Worm (Caenorhabditis elegans) whole organism, L4 larva: ENCODE data around the gene F16G10.11.

Experiments used
- D1046.2 ChIP-seq: fragments of 200-800 bp; sonication (Bioruptor generic); IDR thresholded peaks from 2 replicates; pipeline ENCODE4 v1.3.6; 2022; ENCODE audit warnings: missing genetic modification characterization, missing compliant biosample characterization
- F44E2.7 ChIP-seq: fragments of 200-800 bp; sonication (Bioruptor generic); IDR thresholded peaks from 2 replicates; pipeline ENCODE4 v2.1.2; 2022; ENCODE audit warnings: missing genetic modification characterization, missing compliant biosample characterization
- R02D3.7 ChIP-seq: fragments of 150-350 bp; sonication (generic microtip); optimal IDR thresholded peaks from 3 replicates; lab custom pipeline; 2014; ENCODE audit warnings: missing biosample characterization, missing genetic modification characterization
- Y75B8A.6 ChIP-seq: fragments of 200-800 bp; sonication (Bioruptor generic); IDR thresholded peaks from 2 replicates; pipeline ENCODE4 v1.3.6; 2022; ENCODE audit warnings: missing genetic modification reagents, missing genetic modification characterization, missing compliant biosample characterization
- aha-1 ChIP-seq: fragments of 150-350 bp; peaks from one replicate; lab custom pipeline; 2014; ENCODE audit warnings: missing biosample characterization, missing genetic modification characterization
- ceh-82 ChIP-seq: sonication (generic microtip); optimal IDR thresholded peaks from 2 replicates; lab custom pipeline; 2017; ENCODE audit warnings: missing biosample characterization, missing genetic modification characterization
- ces-1 ChIP-seq: fragments of 150-350 bp; sonication (generic microtip); optimal IDR thresholded peaks from 4 replicates; lab custom pipeline; 2014; ENCODE audit warnings: missing biosample characterization, missing genetic modification reagents, missing genetic modification characterization
- cey-2 ChIP-seq: sonication (generic microtip); optimal IDR thresholded peaks from 3 replicates; lab custom pipeline; 2017; ENCODE audit warnings: missing genetic modification characterization, mild to moderate bottlenecking, missing compliant biosample characterization, antibody characterized with exemption, borderline replicate concordance; ENCODE audit not compliant: insufficient read depth
- daf-8 ChIP-seq: fragments of 200-800 bp; sonication (Bioruptor generic); IDR thresholded peaks from 2 replicates; pipeline ENCODE4 v1.3.6; 2022; ENCODE audit warnings: missing genetic modification characterization, missing compliant biosample characterization
- dmd-6 ChIP-seq: fragments of 200-800 bp; sonication (Bioruptor generic); IDR thresholded peaks from 2 replicates; pipeline ENCODE4 v1.3.6; 2022; ENCODE audit warnings: missing genetic modification reagents, missing genetic modification characterization, missing compliant biosample characterization
- egl-43 ChIP-seq: fragments of 200-800 bp; sonication (Bioruptor generic); IDR thresholded peaks from 2 replicates; pipeline ENCODE4 v1.3.6; 2022; ENCODE audit warnings: missing genetic modification reagents, missing genetic modification characterization, missing compliant biosample characterization
- fkh-10 ChIP-seq: fragments of 150-350 bp; optimal IDR thresholded peaks from 2 replicates; lab custom pipeline; 2014; ENCODE audit warnings: missing biosample characterization, missing genetic modification reagents, missing genetic modification characterization
- hlh-11 ChIP-seq: fragments of 200-800 bp; sonication (Bioruptor generic); optimal IDR thresholded peaks from 2 replicates; lab custom pipeline; 2018; ENCODE audit warnings: mild to moderate bottlenecking, missing genetic modification characterization, missing compliant biosample characterization
- madf-9 ChIP-seq: fragments of 200-800 bp; sonication (Bioruptor generic); conservative IDR thresholded peaks from 2 replicates; pipeline ENCODE4 v1.3.6; 2022; ENCODE audit warnings: missing genetic modification reagents, missing genetic modification characterization, missing compliant biosample characterization
- mdl-1 ChIP-seq, 2 experiments: fragments of 150-350 bp in 1 of 2; sonication (generic microtip) in 1 of 2; optimal IDR thresholded peaks; 2 replicates each; lab custom pipeline; 2014 to 2017; ENCODE audit warnings: missing biosample characterization in 2 of 2, missing genetic modification characterization in 2 of 2
- mep-1 ChIP-seq: fragments of 150-350 bp; sonication (generic microtip); optimal IDR thresholded peaks from 3 replicates; lab custom pipeline; 2014; ENCODE audit warnings: missing biosample characterization, missing genetic modification characterization
- mxl-2 ChIP-seq: fragments of 200-800 bp; sonication (Bioruptor generic); conservative IDR thresholded peaks from 2 replicates; pipeline ENCODE4 v1.3.6; 2022; ENCODE audit warnings: missing genetic modification reagents, missing genetic modification characterization, missing compliant biosample characterization
- nhr-10 ChIP-seq: fragments of 150-350 bp; optimal IDR thresholded peaks from 2 replicates; lab custom pipeline; 2014; ENCODE audit warnings: missing biosample characterization, missing genetic modification characterization
- nhr-25 ChIP-seq: sonication (generic microtip); optimal IDR thresholded peaks from 2 replicates; lab custom pipeline; 2017; ENCODE audit warnings: missing genetic modification characterization, mild to moderate bottlenecking, missing compliant biosample characterization, antibody characterized with exemption, moderate library complexity, borderline replicate concordance; ENCODE audit not compliant: insufficient read depth
- nhr-28 ChIP-seq: fragments of 150-350 bp; optimal IDR thresholded peaks from 2 replicates; lab custom pipeline; 2014; ENCODE audit warnings: missing biosample characterization, missing genetic modification characterization
- nhr-41 ChIP-seq: fragments of 200-800 bp; sonication (Bioruptor generic); IDR thresholded peaks from 2 replicates; pipeline ENCODE4 v1.3.6; 2022; ENCODE audit warnings: missing genetic modification reagents, missing genetic modification characterization, missing compliant biosample characterization
- nhr-6 ChIP-seq: fragments of 150-350 bp; optimal IDR thresholded peaks from 2 replicates; lab custom pipeline; 2014; ENCODE audit warnings: missing biosample characterization, missing genetic modification characterization
- pha-4 ChIP-seq, 2 experiments: fragments of 150-350 bp in 1 of 2; fragments of 200-800 bp in 1 of 2; sonication (Bioruptor generic) in 1 of 2; IDR thresholded peaks in 1 of 2; optimal IDR thresholded peaks in 1 of 2; 2 replicates each; pipeline versions ENCODE4 v1.3.6 to Lab custom; 2014 to 2022; ENCODE audit warnings: missing genetic modification characterization in 2 of 2, missing genetic modification reagents in 2 of 2, missing biosample characterization in 1 of 2, missing compliant biosample characterization in 1 of 2
- skn-1 ChIP-seq: fragments of 150-350 bp; optimal IDR thresholded peaks from 2 replicates; lab custom pipeline; 2014; ENCODE audit warnings: missing biosample characterization, missing genetic modification characterization
- spr-1 ChIP-seq: sonication (generic microtip); optimal IDR thresholded peaks from 2 replicates; lab custom pipeline; 2016; ENCODE audit warnings: mild to moderate bottlenecking, missing genetic modification characterization, missing compliant biosample characterization
- tag-97 ChIP-seq: fragments of 200-800 bp; sonication (Bioruptor generic); IDR thresholded peaks from 2 replicates; pipeline ENCODE4 v1.3.6; 2022; ENCODE audit warnings: missing genetic modification characterization, missing compliant biosample characterization
- unc-39 ChIP-seq: sonication (generic microtip); optimal IDR thresholded peaks from 2 replicates; lab custom pipeline; 2017; ENCODE audit warnings: missing biosample characterization, missing genetic modification characterization
- unc-62 ChIP-seq, 3 experiments: fragments of 150-350 bp in 1 of 3; sonication (generic microtip); optimal IDR thresholded peaks in 2 of 3; peaks in 1 of 3; 1 replicate in 1 of 3; 2 replicates in 2 of 3; lab custom pipeline; 2014 to 2017; ENCODE audit warnings: missing biosample characterization in 3 of 3, missing genetic modification characterization in 3 of 3, missing genetic modification reagents in 3 of 3, missing genotype in 1 of 3
- vab-7 ChIP-seq: fragments of 200-800 bp; sonication (Bioruptor generic); IDR thresholded peaks from 2 replicates; pipeline ENCODE4 v1.3.6; 2022; ENCODE audit warnings: missing genetic modification reagents, missing genetic modification characterization, missing compliant biosample characterization
- zfp-2 ChIP-seq: sonication (generic microtip); optimal IDR thresholded peaks from 2 replicates; lab custom pipeline; 2016; ENCODE audit warnings: mild to moderate bottlenecking, missing genetic modification characterization, missing compliant biosample characterization
- ztf-7 ChIP-seq: fragments of 150-350 bp; optimal IDR thresholded peaks from 2 replicates; lab custom pipeline; 2014; ENCODE audit warnings: missing biosample characterization, missing genetic modification characterization

F16G10.11 gene

ce11 chrII:2359965-2360364 is 33.8 kb downstream of the F16G10.11 start, which contains the start of gene F43C11.16:
F43C11.16 (minus strand) TSS chrII:2360065.
- TF ChIP-seq hlh-11 (tag; lab: Kevin White, UChicago) (no peak), egl-43 (GFP tag; lab: Robert Waterston, UW) (no peak), daf-8 (GFP tag; lab: Robert Waterston, UW) (no peak), R02D3.7 (tag; lab: Kevin White, UChicago) (no peak)

- TF ChIP-seq R02D3.7 (tag; lab: Kevin White, UChicago) (no peak), fkh-10 (GFP tag; lab: Kevin White, UChicago) (no peak), aha-1 (tag; lab: Kevin White, UChicago) (no peak), daf-8 (GFP tag; lab: Robert Waterston, UW) (no peak), ces-1 (no peak), unc-39 (tag; lab: Kevin White, UChicago) (no peak), tag-97 (GFP tag; lab: Robert Waterston, UW) (no peak)
These were observed 36.9 kb downstream of the F16G10.11 start, which contains the start of gene F43C11.1 for ce11 chrII:2356795-2357194. F43C11.1 (plus strand) TSS chrII:2357095.

DNA sequence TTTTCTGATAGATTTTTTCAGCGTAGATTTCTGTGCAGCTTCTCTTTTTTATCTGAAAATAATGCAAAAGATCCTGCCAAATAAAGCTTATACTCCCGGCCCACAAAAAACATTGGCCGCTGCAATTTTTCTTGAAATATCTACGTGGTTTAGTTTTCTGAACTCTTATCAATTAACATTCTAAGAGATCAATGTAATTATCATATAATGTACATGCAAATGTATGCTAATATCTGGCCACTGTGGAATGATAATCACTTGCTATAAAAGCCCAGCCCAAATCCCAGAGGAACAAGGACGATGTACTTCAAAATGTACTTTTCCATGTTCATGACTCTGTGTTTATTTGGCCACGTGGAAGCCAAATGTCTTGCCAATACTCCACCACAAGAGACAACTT is 39.2 kb downstream of the F16G10.11 start, which contains the start of gene F43C11.2:
Gene F43C11.2, plus strand, starts transcription at position 301 of the 400 bp plus-strand sequence.
- TF ChIP-seq mep-1 (tag; lab: Kevin White, UChicago) (no peak), mdl-1 (tag; optimal IDR thresholded peaks at IDR 0.05; lab: Kevin White, UChicago) (no peak), ceh-82 (tag; lab: Kevin White, UChicago) (no peak), pha-4 (GFP tag; IDR thresholded peaks at IDR 0.05; lab: Robert Waterston, UW) (no peak), pha-4 (tag; optimal IDR thresholded peaks at IDR 0.05; lab: Kevin White, UChicago) (no peak), nhr-6 (no peak), spr-1 (tag; lab: Kevin White, UChicago) (no peak), aha-1 (tag; lab: Kevin White, UChicago) (no peak), tag-97 (GFP tag; lab: Robert Waterston, UW) (no peak), nhr-10 (no peak), vab-7 (GFP tag; lab: Robert Waterston, UW) (no peak), R02D3.7 (tag; lab: Kevin White, UChicago) (no peak), madf-9 (no peak), ces-1 (no peak), daf-8 (GFP tag; lab: Robert Waterston, UW) (no peak)

ce11 chrII:2353012-2353411 is 40.7 kb downstream of the F16G10.11 start, which contains the start of gene F43C11.3:
F43C11.3 (plus strand) TSS chrII:2353312.
- TF ChIP-seq nhr-28, result peak; percentile 43
- no peak for TF ChIP-seq Y75B8A.6 (GFP tag; lab: Robert Waterston, UW)

- no peak for TF ChIP-seq D1046.2 (GFP tag; lab: Robert Waterston, UW)
- TF ChIP-seq ceh-82 (tag; lab: Kevin White, UChicago), result no peak
- TF ChIP-seq nhr-10, result no peak
- no peak for TF ChIP-seq skn-1 (tag; lab: Kevin White, UChicago)
- no peak for TF ChIP-seq zfp-2 (tag; lab: Kevin White, UChicago)
- no peak for TF ChIP-seq unc-62 (GFP tag; optimal IDR thresholded peaks at IDR 0.05 in 1 of 2; lab: Kevin White, UChicago)
- no peak for TF ChIP-seq unc-62 (tag; optimal IDR thresholded peaks at IDR 0.05; lab: Kevin White, UChicago)
- no peak for TF ChIP-seq aha-1 (tag; lab: Kevin White, UChicago)
- TF ChIP-seq mdl-1 (tag; optimal IDR thresholded peaks at IDR 0.05; lab: Kevin White, UChicago), result no peak
- no peak for TF ChIP-seq F44E2.7
- TF ChIP-seq daf-8 (GFP tag; lab: Robert Waterston, UW), result no peak
- TF ChIP-seq nhr-25, result no peak
- TF ChIP-seq, all 104 proteins: peak for 0
These were observed 41.2 kb downstream of the F16G10.11 start, which contains the start of gene F43C11.10 for ce11 chrII:2352546-2352945. F43C11.10 (minus strand) TSS chrII:2352646.

DNA sequence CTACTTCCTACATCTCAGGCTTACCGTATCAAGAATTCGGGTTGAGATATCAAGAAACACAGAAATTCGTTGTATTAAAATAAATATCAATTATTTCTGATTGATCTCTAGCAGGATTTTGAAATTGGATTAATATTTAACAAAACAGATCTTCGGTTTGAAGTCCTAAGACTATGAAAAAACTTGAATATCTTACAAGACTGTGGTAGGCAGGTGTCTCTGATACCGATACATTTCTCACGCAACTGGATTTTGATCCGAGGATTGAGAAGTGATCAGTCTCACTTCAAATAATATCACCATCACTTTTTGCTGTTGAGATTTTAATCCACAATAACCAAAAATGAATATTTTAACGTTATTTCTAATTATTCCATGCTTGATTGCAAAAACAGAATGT is 47.0 kb downstream of the F16G10.11 start, which contains the start of gene F43C11.4:
Gene F43C11.4, plus strand, starts transcription at position 301 of the 400 bp plus-strand sequence.
- TF ChIP-seq cey-2 (tag; lab: Kevin White, UChicago) (no peak), dmd-6 (no peak), mdl-1 (tag; optimal IDR thresholded peaks at IDR 0.05; lab: Kevin White, UChicago) (no peak), nhr-41 (GFP tag; lab: Robert Waterston, UW) (no peak), ztf-7 (no peak), mxl-2 (no peak), vab-7 (GFP tag; lab: Robert Waterston, UW) (no peak)
